Worm (Caenorhabditis elegans) whole organism, L2 larva: ENCODE measurements around the gene C27B7.9.
A peak's percentile ranks its signal among the peaks of the same experiment; 100 is the strongest.

Experiments
- C34F6.9 ChIP-seq: fragments of 150-350 bp; optimal IDR thresholded peaks from 2 replicates; lab custom pipeline; 2014; ENCODE audit warnings: missing biosample characterization, missing genetic modification characterization
- F13H6.1 ChIP-seq: sonication (generic microtip); optimal IDR thresholded peaks from 2 replicates; lab custom pipeline; 2016; ENCODE audit warnings: missing genetic modification characterization, missing compliant biosample characterization
- R02D3.7 ChIP-seq: fragments of 150-350 bp; optimal IDR thresholded peaks from 2 replicates; lab custom pipeline; 2014; ENCODE audit warnings: missing biosample characterization, missing genetic modification characterization
- Y55F3AM.14 ChIP-seq: fragments of 200-800 bp; sonication (Bioruptor generic); optimal IDR thresholded peaks from 2 replicates; lab custom pipeline; 2018; ENCODE audit warnings: mild to moderate bottlenecking, missing genetic modification characterization, missing compliant biosample characterization
- ZK546.5 ChIP-seq: sonication (generic microtip); optimal IDR thresholded peaks from 2 replicates; lab custom pipeline; 2017; ENCODE audit warnings: missing biosample characterization, missing genetic modification characterization
- alr-1 ChIP-seq: fragments of 150-350 bp; optimal IDR thresholded peaks from 2 replicates; lab custom pipeline; 2014; ENCODE audit warnings: missing biosample characterization, missing genetic modification characterization
- ama-1 ChIP-seq: fragments of 150-350 bp; optimal IDR thresholded peaks from 2 replicates; lab custom pipeline; 2018; ENCODE audit warnings: inconsistent platforms
- blmp-1 ChIP-seq: sonication (generic microtip); optimal IDR thresholded peaks from 2 replicates; lab custom pipeline; 2017; ENCODE audit warnings: missing genetic modification characterization, mild to moderate bottlenecking, missing compliant biosample characterization, antibody characterized with exemption, moderate library complexity; ENCODE audit not compliant: insufficient read depth
- ceh-16 ChIP-seq: fragments of 150-350 bp; optimal IDR thresholded peaks from 2 replicates; lab custom pipeline; 2014; ENCODE audit warnings: missing biosample characterization, missing genetic modification characterization
- crh-2 ChIP-seq: sonication (generic microtip); optimal IDR thresholded peaks from 2 replicates; lab custom pipeline; 2017; ENCODE audit warnings: missing biosample characterization, missing genetic modification characterization
- dmd-4 ChIP-seq: sonication (generic microtip); optimal IDR thresholded peaks from 2 replicates; lab custom pipeline; 2017; ENCODE audit warnings: missing biosample characterization, missing genetic modification characterization
- egl-27 ChIP-seq: sonication (generic microtip); optimal IDR thresholded peaks from 3 replicates; lab custom pipeline; 2017; ENCODE audit warnings: missing biosample characterization, missing genetic modification reagents, missing genetic modification characterization
- elt-1 ChIP-seq: fragments of 150-350 bp; optimal IDR thresholded peaks from 2 replicates; lab custom pipeline; 2014; ENCODE audit warnings: missing biosample characterization, missing genetic modification characterization
- elt-3 ChIP-seq: sonication (generic microtip); optimal IDR thresholded peaks from 2 replicates; lab custom pipeline; 2017; ENCODE audit warnings: missing biosample characterization, missing genetic modification characterization
- fos-1 ChIP-seq: fragments of 150-350 bp; optimal IDR thresholded peaks from 2 replicates; lab custom pipeline; 2014; ENCODE audit warnings: missing biosample characterization, missing genetic modification characterization
- gmeb-1 ChIP-seq: fragments of 150-350 bp; optimal IDR thresholded peaks from 2 replicates; lab custom pipeline; 2014; ENCODE audit warnings: missing biosample characterization, missing genetic modification characterization
- lin-13 ChIP-seq: fragments of 150-350 bp; optimal IDR thresholded peaks from 2 replicates; lab custom pipeline; 2014; ENCODE audit warnings: missing biosample characterization, missing genetic modification reagents, missing genetic modification characterization
- lin-39 ChIP-seq: fragments of 150-350 bp; optimal IDR thresholded peaks from 2 replicates; lab custom pipeline; 2014; ENCODE audit warnings: missing biosample characterization, missing genetic modification reagents, missing genetic modification characterization
- lsy-2 ChIP-seq, 2 experiments: fragments of 150-350 bp in 1 of 2; sonication (generic microtip) in 1 of 2; optimal IDR thresholded peaks; 2 replicates each; lab custom pipeline; 2014 to 2017; ENCODE audit warnings: missing biosample characterization in 2 of 2, missing genetic modification characterization in 2 of 2
- mab-5 ChIP-seq: fragments of 150-350 bp; optimal IDR thresholded peaks from 2 replicates; lab custom pipeline; 2014; ENCODE audit warnings: missing biosample characterization, missing genetic modification characterization
- mbf-1 ChIP-seq: sonication (generic microtip); optimal IDR thresholded peaks from 2 replicates; lab custom pipeline; 2017; ENCODE audit warnings: missing biosample characterization, missing genetic modification characterization
- mdl-1 ChIP-seq, 2 experiments: fragments of 150-350 bp in 1 of 2; sonication (generic microtip) in 1 of 2; optimal IDR thresholded peaks; 2 replicates each; lab custom pipeline; 2017; ENCODE audit warnings: missing biosample characterization in 2 of 2, missing genetic modification characterization in 2 of 2
- nhr-10 ChIP-seq: sonication (generic microtip); optimal IDR thresholded peaks from 2 replicates; lab custom pipeline; 2017; ENCODE audit warnings: missing biosample characterization, missing genetic modification characterization
- nhr-11 ChIP-seq: fragments of 150-350 bp; optimal IDR thresholded peaks from 2 replicates; lab custom pipeline; 2014; ENCODE audit warnings: missing biosample characterization, missing genetic modification characterization
- nhr-12 ChIP-seq: fragments of 150-350 bp; optimal IDR thresholded peaks from 2 replicates; lab custom pipeline; 2014; ENCODE audit warnings: missing biosample characterization, missing genetic modification characterization
- nhr-129 ChIP-seq: fragments of 150-350 bp; optimal IDR thresholded peaks from 2 replicates; lab custom pipeline; 2014; ENCODE audit warnings: missing biosample characterization, missing genetic modification characterization
- nhr-21 ChIP-seq: fragments of 150-350 bp; optimal IDR thresholded peaks from 2 replicates; lab custom pipeline; 2014; ENCODE audit warnings: missing biosample characterization, missing genetic modification characterization
- nhr-237 ChIP-seq: fragments of 150-350 bp; optimal IDR thresholded peaks from 2 replicates; lab custom pipeline; 2014; ENCODE audit warnings: missing biosample characterization, missing genetic modification characterization
- nhr-25 ChIP-seq: fragments of 150-350 bp; sonication (generic microtip); optimal IDR thresholded peaks from 3 replicates; lab custom pipeline; 2014; ENCODE audit warnings: missing biosample characterization, missing genetic modification characterization
- nhr-77 ChIP-seq: fragments of 150-350 bp; optimal IDR thresholded peaks from 2 replicates; lab custom pipeline; 2014; ENCODE audit warnings: missing biosample characterization, missing genetic modification characterization
- sem-4 ChIP-seq: fragments of 150-350 bp; optimal IDR thresholded peaks from 2 replicates; lab custom pipeline; 2014; ENCODE audit warnings: missing biosample characterization, missing genetic modification reagents, missing genetic modification characterization
- skn-1 ChIP-seq: sonication (generic microtip); optimal IDR thresholded peaks from 2 replicates; lab custom pipeline; 2017; ENCODE audit warnings: missing biosample characterization, missing genetic modification characterization
- sma-3 ChIP-seq: sonication (generic microtip); optimal IDR thresholded peaks from 2 replicates; lab custom pipeline; 2016; ENCODE audit warnings: missing genetic modification reagents, missing genetic modification characterization, missing compliant biosample characterization
- sma-9 ChIP-seq, 2 experiments: fragments of 150-350 bp in 1 of 2; sonication (generic microtip) in 1 of 2; optimal IDR thresholded peaks; 2 replicates each; lab custom pipeline; 2014 to 2016; ENCODE audit warnings: missing genetic modification characterization in 2 of 2, mild to moderate bottlenecking in 1 of 2, missing biosample characterization in 1 of 2, missing compliant biosample characterization in 1 of 2, missing genetic modification reagents in 1 of 2, moderate library complexity in 1 of 2
- snpc-4 ChIP-seq: fragments of 150-350 bp; optimal IDR thresholded peaks from 2 replicates; lab custom pipeline; 2014; ENCODE audit warnings: missing biosample characterization, missing genetic modification characterization
- unc-39 ChIP-seq: fragments of 150-350 bp; optimal IDR thresholded peaks from 2 replicates; lab custom pipeline; 2014; ENCODE audit warnings: missing biosample characterization, missing genetic modification characterization
- unc-55 ChIP-seq: fragments of 150-350 bp; sonication (generic microtip); optimal IDR thresholded peaks from 3 replicates; lab custom pipeline; 2014; ENCODE audit warnings: missing biosample characterization, missing genetic modification reagents, missing genetic modification characterization
- unc-62 ChIP-seq: fragments of 150-350 bp; optimal IDR thresholded peaks from 2 replicates; lab custom pipeline; 2014; ENCODE audit warnings: missing biosample characterization, missing genetic modification reagents, missing genetic modification characterization
- zag-1 ChIP-seq: fragments of 150-350 bp; optimal IDR thresholded peaks from 2 replicates; lab custom pipeline; 2014; ENCODE audit warnings: missing biosample characterization, missing genetic modification characterization
- ztf-1 ChIP-seq: fragments of 200-800 bp; sonication (Bioruptor generic); conservative IDR thresholded peaks from 2 replicates; pipeline ENCODE4 v1.3.6; 2022; ENCODE audit warnings: missing genetic modification characterization, missing compliant biosample characterization
- ztf-11 ChIP-seq: sonication (generic microtip); optimal IDR thresholded peaks from 2 replicates; lab custom pipeline; 2017; ENCODE audit warnings: missing biosample characterization, missing genetic modification characterization

C27B7.9 gene

DNA sequence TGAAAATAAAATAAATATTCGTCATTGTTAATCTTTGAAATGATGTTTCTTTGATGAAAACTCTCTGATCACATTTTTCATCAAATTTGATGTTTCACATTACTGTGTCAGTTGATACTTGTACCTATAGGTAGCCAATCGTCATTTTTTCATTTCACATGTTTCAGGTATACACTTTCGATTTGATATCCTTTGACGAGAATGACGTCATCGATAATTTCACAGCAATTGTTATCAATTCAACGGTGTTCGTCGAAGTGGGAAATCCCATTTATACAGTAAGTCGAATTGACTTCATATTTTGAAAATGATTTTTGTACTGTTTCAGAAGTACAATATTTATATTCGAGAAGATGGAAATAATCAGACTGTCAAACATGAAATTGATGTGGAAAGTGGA lies 1.7 kb downstream of the C27B7.9 start:
- no peak for TF ChIP-seq alr-1 (tag; lab: Kevin White, UChicago)
- TF ChIP-seq sma-3 (GFP tag; lab: Kevin White, UChicago): peak; percentile 67
- no peak for TF ChIP-seq nhr-21 (tag; lab: Kevin White, UChicago)
- TF ChIP-seq ztf-1: no peak
- TF ChIP-seq nhr-77: no peak

DNA sequence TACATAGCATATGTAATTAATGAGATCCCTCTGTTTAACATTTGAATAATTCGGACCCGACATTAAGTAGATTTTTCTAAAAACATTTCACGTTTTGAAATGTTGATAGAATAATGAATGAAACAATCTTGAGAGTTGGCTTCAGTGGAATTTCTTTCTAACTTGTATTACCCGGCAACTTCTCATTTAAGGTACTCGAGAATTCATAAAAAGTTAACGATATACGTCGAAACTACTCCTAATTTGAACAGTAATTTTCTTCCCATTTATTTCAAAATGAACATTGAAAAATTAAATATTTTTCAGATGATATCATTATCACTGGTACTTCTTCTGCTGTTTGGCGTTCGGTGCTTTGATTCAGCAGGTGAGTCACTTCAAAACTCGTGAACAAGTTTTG lies 9.2 kb downstream of the C27B7.9 start, which contains the start of gene C27B7.7:
Gene C27B7.7, plus strand, starts transcription at position 301 of the 400 bp plus-strand sequence.
- no peak for TF ChIP-seq C34F6.9 (tag; lab: Kevin White, UChicago)
- no peak for TF ChIP-seq elt-1
- TF ChIP-seq elt-3 (tag; lab: Kevin White, UChicago): no peak
- no peak for TF ChIP-seq skn-1 (tag; lab: Kevin White, UChicago)
- TF ChIP-seq egl-27 (tag; lab: Kevin White, UChicago): no peak
- no peak for TF ChIP-seq fos-1
- TF ChIP-seq ceh-16 (tag; lab: Kevin White, UChicago): no peak
- no peak for TF ChIP-seq dmd-4 (tag; lab: Kevin White, UChicago)
- TF ChIP-seq nhr-237 (tag; lab: Kevin White, UChicago): no peak
- TF ChIP-seq nhr-129 (tag; lab: Kevin White, UChicago): no peak
- TF ChIP-seq nhr-25 (tag; lab: Kevin White, UChicago): no peak
- no peak for TF ChIP-seq ztf-11 (tag; lab: Kevin White, UChicago)
- no peak for TF ChIP-seq Y55F3AM.14 (GFP tag; lab: Kevin White, UChicago)

DNA sequence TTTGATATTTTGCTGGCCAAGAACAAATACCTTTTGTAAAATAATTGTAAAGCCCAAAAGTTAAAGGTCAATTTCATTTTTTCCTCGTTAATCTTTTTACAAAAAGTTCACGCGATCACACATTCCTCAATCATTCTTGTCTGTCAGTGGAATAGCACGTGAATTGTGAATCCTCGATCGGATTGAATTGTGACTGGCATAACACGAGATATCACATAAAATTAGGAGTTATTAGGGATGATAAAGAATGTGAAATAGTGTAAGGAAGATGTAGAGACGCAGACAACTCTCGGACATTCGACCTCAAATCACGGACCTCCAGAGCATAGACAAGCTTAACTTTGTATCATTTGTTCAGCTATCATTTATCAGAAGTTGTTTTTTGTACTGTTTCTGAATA lies 9.7 kb downstream of the C27B7.9 start, which contains the start of gene C27B7.6:
Gene C27B7.6, minus strand, starts transcription at position 182 of the 400 bp plus-strand sequence.
- TF ChIP-seq mbf-1 (tag; lab: Kevin White, UChicago): no peak
- TF ChIP-seq ztf-11 (tag; lab: Kevin White, UChicago): no peak
- TF ChIP-seq unc-39 (tag; lab: Kevin White, UChicago): no peak
- TF ChIP-seq elt-1: no peak
- TF ChIP-seq Y55F3AM.14 (GFP tag; lab: Kevin White, UChicago): no peak
- TF ChIP-seq sma-9 (GFP tag; optimal IDR thresholded peaks at IDR 0.05; lab: Kevin White, UChicago): no peak
- TF ChIP-seq sma-9 (tag; optimal IDR thresholded peaks at IDR 0.05; lab: Kevin White, UChicago): no peak
- TF ChIP-seq ceh-16 (tag; lab: Kevin White, UChicago): no peak
- no peak for TF ChIP-seq mdl-1 (tag; optimal IDR thresholded peaks at IDR 0.05; lab: Kevin White, UChicago)
- TF ChIP-seq R02D3.7 (tag; lab: Kevin White, UChicago): no peak
- no peak for TF ChIP-seq ztf-1
- TF ChIP-seq nhr-12 (tag; lab: Kevin White, UChicago): no peak
- no peak for TF ChIP-seq ama-1 (lab: Kevin White, UChicago)
- no peak for TF ChIP-seq nhr-237 (tag; lab: Kevin White, UChicago)
- no peak for TF ChIP-seq lin-39 (tag; lab: Kevin White, UChicago)

DNA sequence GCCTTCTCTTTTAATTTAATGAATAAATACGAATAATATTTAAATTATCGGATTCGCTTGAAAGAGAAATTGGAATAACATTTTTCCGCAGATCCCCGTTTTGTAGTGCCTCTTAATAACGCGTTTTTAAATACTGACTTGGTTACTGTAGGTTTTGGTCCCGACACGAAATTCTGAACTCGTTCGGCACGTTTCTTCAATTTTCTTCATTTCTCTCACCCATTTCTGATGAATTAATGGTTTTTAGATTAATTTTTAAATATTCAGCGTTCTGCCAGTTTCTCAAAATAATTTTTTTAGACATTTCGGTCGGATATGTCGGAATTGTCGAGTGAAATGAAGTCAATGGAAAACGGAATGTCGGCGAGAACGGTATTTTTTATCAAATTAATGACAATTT lies 14.6 kb downstream of the C27B7.9 start, which contains the start of gene C27B7.5:
Gene C27B7.5, plus strand, starts transcription at position 301 of the 400 bp plus-strand sequence.
- no peak for TF ChIP-seq sma-9 (GFP tag; optimal IDR thresholded peaks at IDR 0.05; lab: Kevin White, UChicago)
- TF ChIP-seq sma-9 (tag; optimal IDR thresholded peaks at IDR 0.05; lab: Kevin White, UChicago): no peak
- no peak for TF ChIP-seq mbf-1 (tag; lab: Kevin White, UChicago)
- no peak for TF ChIP-seq fos-1
- no peak for TF ChIP-seq C34F6.9 (tag; lab: Kevin White, UChicago)
- TF ChIP-seq nhr-10: no peak
- TF ChIP-seq snpc-4 (tag; lab: Kevin White, UChicago): no peak
- no peak for TF ChIP-seq unc-39 (tag; lab: Kevin White, UChicago)
- no peak for TF ChIP-seq ztf-1
- TF ChIP-seq elt-1: no peak
- TF ChIP-seq ztf-11 (tag; lab: Kevin White, UChicago): no peak

DNA sequence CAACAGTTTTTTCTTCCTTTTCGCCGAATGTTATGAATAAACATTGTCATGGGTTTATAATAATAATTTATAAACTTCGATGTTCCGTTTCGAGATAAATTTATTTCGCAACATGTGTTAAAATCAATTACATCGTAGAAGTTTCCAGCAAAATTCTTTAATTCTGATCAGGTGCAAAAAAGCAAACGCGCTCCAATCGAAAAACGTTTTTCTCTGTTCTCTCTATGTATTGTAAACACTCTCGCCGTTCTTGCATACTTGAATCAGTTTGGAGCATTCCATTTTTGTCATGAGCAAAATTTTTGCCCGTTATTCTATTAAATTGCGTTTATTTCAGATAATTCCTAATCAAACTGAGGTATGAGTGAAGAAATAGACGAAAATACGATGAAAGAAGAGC lies 22.2 kb downstream of the C27B7.9 start, which contains the start of gene rad-54.L2:
Gene rad-54.L2, plus strand, starts transcription at position 332 of the 400 bp plus-strand sequence.
- TF ChIP-seq fos-1 (peak; percentile 63), nhr-237 (tag; lab: Kevin White, UChicago) (no peak), C34F6.9 (tag; lab: Kevin White, UChicago) (peak; percentile 96), crh-2 (tag; lab: Kevin White, UChicago) (peak; percentile 80), ztf-1 (no peak), mab-5 (tag; lab: Kevin White, UChicago) (no peak), ama-1 (lab: Kevin White, UChicago) (no peak), ZK546.5 (tag; lab: Kevin White, UChicago) (no peak), mdl-1 (tag; optimal IDR thresholded peaks at IDR 0.05; lab: Kevin White, UChicago) (no peak), blmp-1 (no peak), elt-1 (no peak), nhr-25 (tag; lab: Kevin White, UChicago) (peak; percentile 61), skn-1 (tag; lab: Kevin White, UChicago) (no peak), lsy-2 (tag; optimal IDR thresholded peaks at IDR 0.05; lab: Kevin White, UChicago) (peak; percentile 30 to 72), sma-3 (GFP tag; lab: Kevin White, UChicago) (peak; percentile 36), nhr-12 (tag; lab: Kevin White, UChicago) (no peak), nhr-129 (tag; lab: Kevin White, UChicago) (peak; percentile 64), nhr-11 (no peak), snpc-4 (tag; lab: Kevin White, UChicago) (peak; percentile 52), F13H6.1 (tag; lab: Kevin White, UChicago) (peak; percentile 29), lin-39 (tag; lab: Kevin White, UChicago) (no peak), gmeb-1 (tag; lab: Kevin White, UChicago) (peak; percentile 46), egl-27 (tag; lab: Kevin White, UChicago) (no peak), zag-1 (tag; lab: Kevin White, UChicago) (no peak), sem-4 (tag; lab: Kevin White, UChicago) (no peak), unc-62 (GFP tag; lab: Kevin White, UChicago) (no peak), mbf-1 (tag; lab: Kevin White, UChicago) (no peak), lin-13 (peak; percentile 37), unc-55 (peak; percentile 86), nhr-10 (peak; percentile 39)
